Worm (Caenorhabditis elegans) whole organism, L1 larva: Measurements from ENCODE around the gene cah-1.

Experiments
- C04F5.9 ChIP-seq: sonication (generic microtip); optimal IDR thresholded peaks from 2 replicates; lab custom pipeline; 2016; ENCODE audit warnings: missing genetic modification characterization, missing compliant biosample characterization
- ama-1 ChIP-seq: fragments of 150-350 bp; optimal IDR thresholded peaks from 2 replicates; lab custom pipeline; 2014
- blmp-1 ChIP-seq: fragments of 150-350 bp; optimal IDR thresholded peaks from 2 replicates; lab custom pipeline; 2014; ENCODE audit warnings: missing biosample characterization, missing genetic modification characterization
- ceh-63 ChIP-seq: fragments of 200-800 bp; sonication (Bioruptor generic); optimal IDR thresholded peaks from 2 replicates; lab custom pipeline; 2018; ENCODE audit warnings: mild to moderate bottlenecking, missing genetic modification characterization, missing compliant biosample characterization
- ceh-82 ChIP-seq, 3 experiments: fragments of 150-350 bp in 1 of 3; sonication (generic microtip) in 2 of 3; optimal IDR thresholded peaks; 2 replicates each; lab custom pipeline; 2014 to 2017; ENCODE audit warnings: missing biosample characterization in 3 of 3, missing genetic modification characterization in 3 of 3
- ceh-90 ChIP-seq: sonication (generic microtip); optimal IDR thresholded peaks from 2 replicates; lab custom pipeline; 2016; ENCODE audit warnings: missing genetic modification characterization, missing compliant biosample characterization
- ces-1 ChIP-seq: fragments of 150-350 bp; optimal IDR thresholded peaks from 2 replicates; lab custom pipeline; 2014; ENCODE audit warnings: missing biosample characterization, missing genetic modification reagents, missing genetic modification characterization
- dpl-1 ChIP-seq, 3 experiments: fragments of 150-350 bp in 2 of 3; sonication (generic microtip) in 1 of 3; optimal IDR thresholded peaks; 2 replicates each; lab custom pipeline; 2014 to 2017; ENCODE audit warnings: missing biosample characterization in 3 of 3, missing genetic modification characterization in 3 of 3, missing genetic modification reagents in 3 of 3
- efl-3 ChIP-seq: fragments of 200-800 bp; sonication (Bioruptor generic); optimal IDR thresholded peaks from 2 replicates; lab custom pipeline; 2018; ENCODE audit warnings: mild to moderate bottlenecking, missing genetic modification characterization, missing compliant biosample characterization
- egl-13 ChIP-seq: sonication (generic microtip); optimal IDR thresholded peaks from 2 replicates; lab custom pipeline; 2016; ENCODE audit warnings: missing genotype, missing genetic modification reagents, missing genetic modification characterization, missing compliant biosample characterization
- egl-27 ChIP-seq, 2 experiments: fragments of 150-350 bp in 1 of 2; sonication (generic microtip); optimal IDR thresholded peaks; 3 replicates each; lab custom pipeline; 2017 to 2018; ENCODE audit warnings: missing biosample characterization in 2 of 2, missing genetic modification characterization in 2 of 2, missing genetic modification reagents in 2 of 2
- elt-2 ChIP-seq: sonication (generic microtip); optimal IDR thresholded peaks from 2 replicates; lab custom pipeline; 2016; ENCODE audit warnings: missing genetic modification characterization, mild to moderate bottlenecking, inconsistent platforms, missing compliant biosample characterization, missing genetic modification reagents
- elt-3 ChIP-seq, 6 experiments: fragments of 150-350 bp in 1 of 6; sonication (generic microtip); optimal IDR thresholded peaks; 2 replicates each; lab custom pipeline; 2017 to 2018; ENCODE audit warnings: missing biosample characterization in 6 of 6, missing genetic modification characterization in 6 of 6, inconsistent platforms in 1 of 6
- fkh-4 ChIP-seq: sonication (generic microtip); optimal IDR thresholded peaks from 2 replicates; lab custom pipeline; 2016; ENCODE audit warnings: missing compliant biosample characterization, missing genetic modification characterization, borderline replicate concordance
- fkh-8 ChIP-seq: sonication (generic microtip); optimal IDR thresholded peaks from 2 replicates; lab custom pipeline; 2016; ENCODE audit warnings: mild to moderate bottlenecking, missing genetic modification characterization, missing compliant biosample characterization
- fos-1 ChIP-seq: fragments of 150-350 bp; optimal IDR thresholded peaks from 2 replicates; lab custom pipeline; 2014; ENCODE audit warnings: missing biosample characterization, missing genetic modification characterization
- grh-1 ChIP-seq: fragments of 200-800 bp; sonication (Bioruptor generic); IDR thresholded peaks from 2 replicates; pipeline ENCODE4 v1.3.6; 2022; ENCODE audit warnings: missing genetic modification reagents, missing genetic modification characterization, missing compliant biosample characterization
- hlh-17 ChIP-seq: fragments of 200-800 bp; sonication (Bioruptor generic); optimal IDR thresholded peaks from 2 replicates; lab custom pipeline; 2018; ENCODE audit warnings: missing genetic modification characterization, mild to moderate bottlenecking, missing compliant biosample characterization, moderate library complexity, borderline replicate concordance
- hpl-2 ChIP-seq: fragments of 150-350 bp; optimal IDR thresholded peaks from 2 replicates; lab custom pipeline; 2014; ENCODE audit warnings: missing biosample characterization, missing genetic modification reagents, missing genetic modification characterization
- irx-1 ChIP-seq: sonication (generic microtip); optimal IDR thresholded peaks from 2 replicates; lab custom pipeline; 2016; ENCODE audit warnings: missing genetic modification characterization, missing compliant biosample characterization
- isw-1 ChIP-seq: fragments of 200-800 bp; sonication (Bioruptor generic); IDR thresholded peaks from 2 replicates; pipeline ENCODE4 v1.3.6; 2022; ENCODE audit warnings: missing genetic modification characterization, missing compliant biosample characterization
- lin-14 ChIP-seq: fragments of 200-800 bp; sonication (Bioruptor generic); optimal IDR thresholded peaks from 2 replicates; lab custom pipeline; 2018; ENCODE audit warnings: mild to moderate bottlenecking, missing genetic modification characterization, moderate library complexity, missing compliant biosample characterization
- lin-39 ChIP-seq: fragments of 150-350 bp; optimal IDR thresholded peaks from 2 replicates; lab custom pipeline; 2014; ENCODE audit warnings: missing biosample characterization, missing genetic modification reagents, missing genetic modification characterization
- lsy-2 ChIP-seq, 2 experiments: fragments of 150-350 bp; optimal IDR thresholded peaks; 2 replicates each; lab custom pipeline; 2014; ENCODE audit warnings: missing biosample characterization in 2 of 2, missing genetic modification characterization in 2 of 2
- mab-9 ChIP-seq: fragments of 200-800 bp; sonication (Bioruptor generic); IDR thresholded peaks from 2 replicates; pipeline ENCODE4 v1.3.6; 2022; ENCODE audit warnings: missing genetic modification reagents, missing genetic modification characterization, missing compliant biosample characterization
- mep-1 ChIP-seq: fragments of 150-350 bp; optimal IDR thresholded peaks from 2 replicates; lab custom pipeline; 2014; ENCODE audit warnings: missing biosample characterization, missing genetic modification characterization
- nhr-11 ChIP-seq: fragments of 150-350 bp; optimal IDR thresholded peaks from 2 replicates; lab custom pipeline; 2014; ENCODE audit warnings: missing biosample characterization, missing genetic modification characterization
- nhr-12 ChIP-seq: sonication (generic microtip); optimal IDR thresholded peaks from 2 replicates; lab custom pipeline; 2017; ENCODE audit warnings: missing biosample characterization, missing genetic modification characterization
- nhr-19 ChIP-seq: fragments of 200-800 bp; sonication (Bioruptor generic); conservative IDR thresholded peaks from 2 replicates; pipeline ENCODE4 v1.3.6; 2022; ENCODE audit warnings: missing genetic modification characterization, missing compliant biosample characterization
- nhr-237 ChIP-seq: fragments of 150-350 bp; optimal IDR thresholded peaks from 2 replicates; lab custom pipeline; 2014; ENCODE audit warnings: missing biosample characterization, missing genetic modification characterization
- nhr-28 ChIP-seq: fragments of 150-350 bp; optimal IDR thresholded peaks from 2 replicates; lab custom pipeline; 2014; ENCODE audit warnings: missing biosample characterization, missing genetic modification characterization
- nhr-47 ChIP-seq: sonication (generic microtip); optimal IDR thresholded peaks from 2 replicates; lab custom pipeline; 2016; ENCODE audit warnings: mild to moderate bottlenecking, missing genetic modification characterization, moderate library complexity, missing compliant biosample characterization
- nhr-71 ChIP-seq: sonication (generic microtip); optimal IDR thresholded peaks from 2 replicates; lab custom pipeline; 2016; ENCODE audit warnings: mild to moderate bottlenecking, missing genetic modification characterization, moderate library complexity, missing compliant biosample characterization
- nhr-77 ChIP-seq: fragments of 150-350 bp; optimal IDR thresholded peaks from 2 replicates; lab custom pipeline; 2014; ENCODE audit warnings: missing biosample characterization, missing genetic modification characterization
- pax-3 ChIP-seq: fragments of 200-800 bp; sonication (Bioruptor generic); optimal IDR thresholded peaks from 2 replicates; lab custom pipeline; 2018; ENCODE audit warnings: mild to moderate bottlenecking, missing genetic modification characterization, moderate library complexity, missing compliant biosample characterization
- pqm-1 ChIP-seq: sonication (generic microtip); optimal IDR thresholded peaks from 3 replicates; lab custom pipeline; 2017; ENCODE audit warnings: missing biosample characterization, missing genetic modification characterization
- skn-1 ChIP-seq: fragments of 150-350 bp; optimal IDR thresholded peaks from 2 replicates; lab custom pipeline; 2014; ENCODE audit warnings: missing biosample characterization, missing genetic modification characterization
- snu-23 ChIP-seq: sonication (generic microtip); optimal IDR thresholded peaks from 2 replicates; lab custom pipeline; 2016; ENCODE audit warnings: missing genetic modification characterization, missing compliant biosample characterization
- sox-4 ChIP-seq: sonication (generic microtip); optimal IDR thresholded peaks from 2 replicates; lab custom pipeline; 2016; ENCODE audit warnings: missing genetic modification characterization, missing compliant biosample characterization
- sptf-1 ChIP-seq: fragments of 150-350 bp; optimal IDR thresholded peaks from 2 replicates; lab custom pipeline; 2014; ENCODE audit warnings: missing biosample characterization, missing genetic modification characterization
- sup-37 ChIP-seq: fragments of 200-800 bp; sonication (Bioruptor generic); optimal IDR thresholded peaks from 2 replicates; lab custom pipeline; 2018; ENCODE audit warnings: mild to moderate bottlenecking, missing genetic modification characterization, missing compliant biosample characterization
- swsn-7 ChIP-seq: sonication (generic microtip); optimal IDR thresholded peaks from 2 replicates; lab custom pipeline; 2016; ENCODE audit warnings: missing genetic modification characterization, missing compliant biosample characterization
- tbx-2 ChIP-seq: sonication (generic microtip); optimal IDR thresholded peaks from 2 replicates; lab custom pipeline; 2016; ENCODE audit warnings: missing genetic modification characterization, missing compliant biosample characterization
- unc-130 ChIP-seq: fragments of 150-350 bp; optimal IDR thresholded peaks from 2 replicates; lab custom pipeline; 2017; ENCODE audit warnings: missing biosample characterization, missing genetic modification characterization, inconsistent platforms
- xbp-1 ChIP-seq: sonication (generic microtip); optimal IDR thresholded peaks from 2 replicates; lab custom pipeline; 2016; ENCODE audit warnings: missing genetic modification characterization, missing compliant biosample characterization
- zag-1 ChIP-seq: fragments of 150-350 bp; optimal IDR thresholded peaks from 2 replicates; lab custom pipeline; 2014; ENCODE audit warnings: missing biosample characterization, missing genetic modification characterization
- zip-4 ChIP-seq: fragments of 200-800 bp; sonication (Bioruptor generic); optimal IDR thresholded peaks from 2 replicates; lab custom pipeline; 2018; ENCODE audit warnings: mild to moderate bottlenecking, missing genetic modification characterization, moderate library complexity, missing compliant biosample characterization
- ztf-11 ChIP-seq, 2 experiments: sonication (generic microtip); optimal IDR thresholded peaks; 2 replicates each; lab custom pipeline; 2016 to 2017; ENCODE audit warnings: missing genetic modification characterization in 2 of 2, missing biosample characterization in 1 of 2, missing compliant biosample characterization in 1 of 2
- ztf-4 ChIP-seq: fragments of 150-350 bp; optimal IDR thresholded peaks from 2 replicates; lab custom pipeline; 2014; ENCODE audit warnings: missing biosample characterization, missing genetic modification characterization

Gene cah-1

DNA sequence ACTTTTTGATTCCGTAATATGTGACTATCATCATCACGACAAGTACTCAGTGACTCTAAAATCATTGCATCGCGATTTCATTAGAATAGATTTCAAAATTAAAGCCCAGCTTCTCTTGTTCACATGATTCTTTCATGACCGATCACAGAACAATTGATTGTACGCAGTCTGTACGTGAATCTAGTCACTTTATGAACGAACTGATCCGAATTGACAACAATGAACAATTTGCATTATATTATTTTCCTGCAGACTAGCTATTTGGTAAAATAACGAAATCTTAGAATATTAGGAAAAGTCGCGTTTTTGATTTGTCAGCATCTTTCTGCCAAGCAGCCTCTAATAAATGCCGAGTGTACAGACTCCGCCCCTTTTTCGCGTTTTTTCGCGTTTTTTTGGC lies 14.1 kb upstream of the cah-1 start:
- TF ChIP-seq ces-1 (GFP tag; lab: Kevin White, UChicago) (no peak), nhr-77 (tag; lab: Kevin White, UChicago) (no peak), dpl-1 (GFP tag; optimal IDR thresholded peaks at IDR 0.05; lab: Kevin White, UChicago) (no peak), sptf-1 (tag; lab: Kevin White, UChicago) (no peak), skn-1 (no peak), egl-13 (no peak)

DNA sequence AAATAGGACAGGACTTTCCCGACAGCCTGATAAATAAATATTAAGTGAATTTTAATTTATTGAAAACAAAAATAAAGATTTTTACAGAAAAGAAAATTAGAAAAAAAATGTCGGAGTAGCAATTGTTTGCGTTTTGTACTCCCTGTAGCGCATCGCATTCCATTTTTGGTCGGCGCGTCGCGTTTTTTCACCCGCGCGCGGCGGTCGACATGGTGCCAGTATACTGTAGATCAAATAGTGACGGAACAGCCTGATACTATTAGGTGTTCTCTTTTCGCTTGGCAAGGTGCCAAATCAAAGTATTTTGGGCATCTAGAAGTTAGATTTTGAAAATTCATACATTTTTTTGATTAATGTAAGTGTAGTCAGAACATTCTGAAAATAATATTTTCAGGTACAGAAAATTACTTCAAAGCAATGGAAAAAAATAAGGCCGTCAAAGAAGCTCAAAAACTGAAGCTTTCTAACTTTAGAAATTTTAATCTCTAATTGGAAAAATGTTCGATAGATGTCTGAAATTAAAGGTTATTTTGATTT lies 13.4 kb upstream of the cah-1 start:
- TF ChIP-seq C04F5.9 (tag; lab: Kevin White, UChicago), result no peak
- no peak for TF ChIP-seq snu-23 (GFP tag; lab: Kevin White, UChicago)
- no peak for TF ChIP-seq elt-2
- no peak for TF ChIP-seq fkh-4 (tag; lab: Kevin White, UChicago)
- TF ChIP-seq ama-1 (lab: Kevin White, UChicago), result no peak
- no peak for TF ChIP-seq ztf-4 (tag; lab: Kevin White, UChicago)
- no peak for TF ChIP-seq hpl-2 (GFP tag; lab: Kevin White, UChicago)
- no peak for TF ChIP-seq irx-1 (tag; lab: Kevin White, UChicago)
- no peak for TF ChIP-seq dpl-1 (GFP tag; optimal IDR thresholded peaks at IDR 0.05; lab: Kevin White, UChicago)

DNA sequence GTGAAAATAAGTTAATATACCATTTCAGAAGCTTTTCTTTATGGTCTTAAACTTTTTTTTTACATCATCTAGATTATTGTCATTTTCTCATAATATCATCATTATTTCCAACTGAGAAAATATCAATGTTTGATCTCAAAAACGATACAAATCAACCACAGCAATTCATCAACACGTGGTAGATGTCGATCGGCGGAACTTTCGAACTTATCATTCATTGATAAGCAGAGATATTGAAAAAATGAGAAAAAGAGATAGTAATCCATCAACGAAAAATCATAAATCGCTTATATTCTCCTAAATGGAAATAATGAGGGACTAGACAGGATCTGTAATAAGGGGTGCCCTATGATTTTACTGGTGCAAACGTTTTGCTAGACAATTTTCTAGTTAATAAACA lies 11.3 kb upstream of the cah-1 start:
- no peak for TF ChIP-seq fos-1
- TF ChIP-seq elt-3 (tag; optimal IDR thresholded peaks at IDR 0.05; lab: Kevin White, UChicago), result peak in 5 of 6 experiments; percentile 55 to 87 (median 82)
- TF ChIP-seq ceh-82 (tag; optimal IDR thresholded peaks at IDR 0.05; lab: Kevin White, UChicago), result no peak
- peak; percentile 43 for TF ChIP-seq nhr-71 (tag; lab: Kevin White, UChicago)
- no peak for TF ChIP-seq pax-3 (tag; lab: Kevin White, UChicago)
- no peak for TF ChIP-seq nhr-237 (tag; lab: Kevin White, UChicago)
- no peak for TF ChIP-seq egl-27 (tag; optimal IDR thresholded peaks at IDR 0.05; lab: Kevin White, UChicago)
- TF ChIP-seq snu-23 (GFP tag; lab: Kevin White, UChicago), result peak; percentile 13
- TF ChIP-seq swsn-7 (tag; lab: Kevin White, UChicago), result no peak
- TF ChIP-seq hlh-17, result no peak
- no peak for TF ChIP-seq grh-1 (GFP tag; lab: Robert Waterston, UW)
- no peak for TF ChIP-seq lin-39 (tag; lab: Kevin White, UChicago)
- no peak for TF ChIP-seq nhr-11 (tag; lab: Kevin White, UChicago)
- TF ChIP-seq blmp-1, result peak; percentile 84
- no peak for TF ChIP-seq fkh-8
- TF ChIP-seq sup-37 (GFP tag; lab: Kevin White, UChicago), result no peak
- no peak for TF ChIP-seq lsy-2 (tag; optimal IDR thresholded peaks at IDR 0.05; lab: Kevin White, UChicago)
- no peak for TF ChIP-seq isw-1
- TF ChIP-seq nhr-28 (tag; lab: Kevin White, UChicago), result no peak
- no peak for TF ChIP-seq ztf-11 (tag; optimal IDR thresholded peaks at IDR 0.05; lab: Kevin White, UChicago)
- peak; percentile 29 for TF ChIP-seq lin-14
- peak; percentile 10 for TF ChIP-seq tbx-2
- peak; percentile 30 for TF ChIP-seq nhr-19
- TF ChIP-seq efl-3 (GFP tag; lab: Kevin White, UChicago), result no peak
- no peak for TF ChIP-seq egl-13
- no peak for TF ChIP-seq nhr-12 (tag; lab: Kevin White, UChicago)
- no peak for TF ChIP-seq mep-1
- TF ChIP-seq ceh-90 (tag; lab: Kevin White, UChicago), result no peak
- TF ChIP-seq ceh-63 (GFP tag; lab: Kevin White, UChicago), result no peak
- no peak for TF ChIP-seq fkh-4 (tag; lab: Kevin White, UChicago)
- no peak for TF ChIP-seq zag-1 (tag; lab: Kevin White, UChicago)
- no peak for TF ChIP-seq ces-1 (GFP tag; lab: Kevin White, UChicago)
- no peak for TF ChIP-seq mab-9 (GFP tag; lab: Robert Waterston, UW)
- TF ChIP-seq nhr-47 (tag; lab: Kevin White, UChicago), result no peak
- TF ChIP-seq pqm-1 (tag; lab: Kevin White, UChicago), result no peak
- TF ChIP-seq unc-130, result no peak
- no peak for TF ChIP-seq hpl-2 (GFP tag; lab: Kevin White, UChicago)
- TF ChIP-seq xbp-1 (tag; lab: Kevin White, UChicago), result no peak
- TF ChIP-seq zip-4 (GFP tag; lab: Kevin White, UChicago), result no peak
- TF ChIP-seq sox-4, result no peak
